Worm (Caenorhabditis elegans) whole organism, mixed stage, embryonic: ENCODE data around the gene F16F9.3.

Experiments used
- M03D4.4 ChIP-seq: sonication (generic microtip); optimal IDR thresholded peaks from 2 replicates; lab custom pipeline; 2017; ENCODE audit warnings: mild to moderate bottlenecking, missing genetic modification characterization, missing compliant biosample characterization
- bed-3 ChIP-seq: fragments of 200-800 bp; sonication (Bioruptor generic); optimal IDR thresholded peaks from 3 replicates; lab custom pipeline; 2018; ENCODE audit warnings: mild to moderate bottlenecking, missing genetic modification characterization, moderate library complexity, missing compliant biosample characterization
- blmp-1 ChIP-seq: fragments of 150-350 bp; optimal IDR thresholded peaks from 2 replicates; lab custom pipeline; 2014; ENCODE audit warnings: missing biosample characterization, missing genetic modification characterization
- ceh-39 ChIP-seq: fragments of 150-350 bp; optimal IDR thresholded peaks from 2 replicates; lab custom pipeline; 2014; ENCODE audit warnings: missing biosample characterization, missing genetic modification characterization
- ceh-83 ChIP-seq: fragments of 200-800 bp; sonication (Bioruptor generic); optimal IDR thresholded peaks from 2 replicates; lab custom pipeline; 2018; ENCODE audit warnings: mild to moderate bottlenecking, missing genetic modification characterization, missing compliant biosample characterization
- ces-1 ChIP-seq: fragments of 150-350 bp; optimal IDR thresholded peaks from 2 replicates; lab custom pipeline; 2014; ENCODE audit warnings: missing biosample characterization, missing genetic modification reagents, missing genetic modification characterization
- cnd-1 ChIP-seq: fragments of 200-800 bp; sonication (Bioruptor generic); optimal IDR thresholded peaks from 2 replicates; lab custom pipeline; 2018; ENCODE audit warnings: mild to moderate bottlenecking, missing genetic modification characterization, missing compliant biosample characterization
- elt-3 ChIP-seq: fragments of 150-350 bp; optimal IDR thresholded peaks from 2 replicates; lab custom pipeline; 2014; ENCODE audit warnings: missing biosample characterization, missing genetic modification characterization
- flh-1 ChIP-seq: fragments of 200-800 bp; sonication (Bioruptor generic); optimal IDR thresholded peaks from 2 replicates; lab custom pipeline; 2018; ENCODE audit warnings: mild to moderate bottlenecking, missing genetic modification characterization, moderate library complexity, missing compliant biosample characterization
- ham-2 ChIP-seq: fragments of 200-800 bp; sonication (Bioruptor generic); optimal IDR thresholded peaks from 2 replicates; lab custom pipeline; 2018; ENCODE audit warnings: mild to moderate bottlenecking, missing genetic modification characterization, missing compliant biosample characterization
- hlh-1 ChIP-seq: fragments of 150-350 bp; optimal IDR thresholded peaks from 2 replicates; lab custom pipeline; 2014; ENCODE audit warnings: missing biosample characterization, missing genetic modification reagents, missing genetic modification characterization
- lin-13 ChIP-seq: fragments of 150-350 bp; optimal IDR thresholded peaks from 2 replicates; lab custom pipeline; 2014; ENCODE audit warnings: missing biosample characterization, missing genetic modification characterization
- lin-32 ChIP-seq: fragments of 200-800 bp; sonication (Bioruptor generic); optimal IDR thresholded peaks from 2 replicates; lab custom pipeline; 2018; ENCODE audit warnings: mild to moderate bottlenecking, missing genetic modification characterization, missing compliant biosample characterization
- lsy-2 ChIP-seq: fragments of 150-350 bp; optimal IDR thresholded peaks from 2 replicates; lab custom pipeline; 2014; ENCODE audit warnings: missing biosample characterization, missing genetic modification characterization
- mab-5 ChIP-seq: fragments of 150-350 bp; optimal IDR thresholded peaks from 2 replicates; lab custom pipeline; 2014; ENCODE audit warnings: missing biosample characterization, missing genetic modification characterization
- mep-1 ChIP-seq: fragments of 150-350 bp; optimal IDR thresholded peaks from 2 replicates; lab custom pipeline; 2017; ENCODE audit warnings: missing biosample characterization, missing genetic modification reagents, missing genetic modification characterization, inconsistent platforms
- mls-2 ChIP-seq: sonication (generic microtip); optimal IDR thresholded peaks from 2 replicates; lab custom pipeline; 2016; ENCODE audit warnings: mild to moderate bottlenecking, missing genetic modification characterization, moderate library complexity, missing compliant biosample characterization
- nhr-12 ChIP-seq: fragments of 150-350 bp; optimal IDR thresholded peaks from 2 replicates; lab custom pipeline; 2014; ENCODE audit warnings: missing biosample characterization, missing genetic modification characterization
- nhr-2 ChIP-seq: fragments of 150-350 bp; optimal IDR thresholded peaks from 2 replicates; lab custom pipeline; 2014; ENCODE audit warnings: missing biosample characterization, missing genetic modification characterization
- nhr-237 ChIP-seq: fragments of 150-350 bp; optimal IDR thresholded peaks from 2 replicates; lab custom pipeline; 2014; ENCODE audit warnings: missing biosample characterization, missing genetic modification characterization
- nhr-28 ChIP-seq: fragments of 150-350 bp; optimal IDR thresholded peaks from 2 replicates; lab custom pipeline; 2014; ENCODE audit warnings: missing biosample characterization, missing genetic modification characterization
- nhr-76 ChIP-seq: sonication (generic microtip); optimal IDR thresholded peaks from 2 replicates; lab custom pipeline; 2017; ENCODE audit warnings: missing biosample characterization, missing genetic modification characterization
- pha-4 ChIP-seq: fragments of 150-350 bp; optimal IDR thresholded peaks from 2 replicates; lab custom pipeline; 2018; ENCODE audit warnings: missing biosample characterization, missing genetic modification reagents, missing genetic modification characterization
- sem-2 ChIP-seq: fragments of 200-800 bp; sonication (Bioruptor generic); optimal IDR thresholded peaks from 2 replicates; lab custom pipeline; 2018; ENCODE audit warnings: mild to moderate bottlenecking, missing genetic modification characterization, missing compliant biosample characterization
- snpc-4 ChIP-seq: fragments of 150-350 bp; optimal IDR thresholded peaks from 2 replicates; lab custom pipeline; 2014; ENCODE audit warnings: missing biosample characterization, missing genetic modification characterization
- sptf-1 ChIP-seq: sonication (generic microtip); optimal IDR thresholded peaks from 2 replicates; lab custom pipeline; 2017; ENCODE audit warnings: mild to moderate bottlenecking, missing genetic modification characterization, moderate library complexity, missing compliant biosample characterization
- tbx-8 ChIP-seq: fragments of 200-800 bp; sonication (Bioruptor generic); optimal IDR thresholded peaks from 2 replicates; lab custom pipeline; 2018; ENCODE audit warnings: mild to moderate bottlenecking, missing genetic modification characterization, moderate library complexity, missing compliant biosample characterization
- unc-120 ChIP-seq: sonication (generic microtip); optimal IDR thresholded peaks from 2 replicates; lab custom pipeline; 2017; ENCODE audit warnings: missing genetic modification characterization, missing compliant biosample characterization; ENCODE audit not compliant: poor library complexity, severe bottlenecking
- unc-39 ChIP-seq: fragments of 150-350 bp; optimal IDR thresholded peaks from 2 replicates; lab custom pipeline; 2014; ENCODE audit warnings: missing biosample characterization, missing genetic modification characterization
- zip-8 ChIP-seq: fragments of 150-350 bp; optimal IDR thresholded peaks from 2 replicates; lab custom pipeline; 2014; ENCODE audit warnings: missing biosample characterization, missing genetic modification characterization
- ztf-11 ChIP-seq: fragments of 150-350 bp; optimal IDR thresholded peaks from 2 replicates; lab custom pipeline; 2014; ENCODE audit warnings: missing biosample characterization, missing genetic modification characterization

F16F9.3 gene

DNA sequence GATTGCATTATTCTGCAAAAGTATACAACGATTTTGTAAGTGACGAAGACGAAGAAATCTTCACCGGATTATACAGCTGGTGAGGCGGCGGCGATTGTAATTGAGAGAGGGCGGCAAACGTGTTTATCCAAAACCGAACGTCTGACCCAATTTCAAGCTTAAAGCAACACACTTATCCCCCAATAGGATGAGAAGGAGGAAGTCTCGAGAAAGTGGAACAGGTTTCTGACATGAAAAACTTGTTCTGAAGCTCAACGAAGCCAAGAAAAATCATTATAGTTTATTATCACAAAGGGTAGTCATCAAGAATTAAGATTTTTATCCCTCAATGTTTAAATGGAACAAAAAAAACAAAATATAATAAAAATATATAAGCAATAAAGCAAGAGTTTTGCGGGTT, 39.0 kb upstream of the F16F9.3 start, which contains the start of gene spp-13:
Gene spp-13 (minus strand): TSS at position 143 of the 400 bp plus-strand sequence.
- TF ChIP-seq ham-2 (GFP tag; lab: Kevin White, UChicago) (peak; percentile 3), ces-1 (GFP tag; lab: Kevin White, UChicago) (peak; percentile 33), mep-1 (tag; lab: Kevin White, UChicago) (no peak)

DNA sequence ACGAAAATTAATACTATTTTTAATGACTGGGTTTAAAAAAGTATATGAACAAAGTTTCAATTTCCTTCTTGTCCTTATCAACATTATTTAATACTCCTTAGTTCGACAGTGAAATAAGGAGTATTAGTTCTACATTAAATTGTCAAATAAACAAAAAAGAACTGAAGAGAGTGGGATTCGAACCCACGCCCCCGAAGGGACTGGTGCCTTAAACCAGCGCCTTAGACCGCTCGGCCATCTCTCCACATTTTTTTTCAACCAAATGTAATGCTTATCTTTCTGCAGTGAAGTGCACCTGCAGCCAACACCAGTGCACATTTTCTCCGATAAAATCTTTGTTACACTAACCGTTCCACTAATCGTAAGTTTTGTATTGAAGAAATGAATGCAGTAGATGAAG, 38.2 kb upstream of the F16F9.3 start:
- TF ChIP-seq flh-1 (GFP tag; lab: Kevin White, UChicago): no peak
- no peak for TF ChIP-seq bed-3
- no peak for TF ChIP-seq hlh-1 (tag; lab: Kevin White, UChicago)
- TF ChIP-seq sptf-1: no peak
- TF ChIP-seq ceh-83 (GFP tag; lab: Kevin White, UChicago): no peak
- TF ChIP-seq mep-1 (tag; lab: Kevin White, UChicago): no peak
- no peak for TF ChIP-seq ztf-11
- TF ChIP-seq mls-2 (tag; lab: Kevin White, UChicago): no peak
- no peak for TF ChIP-seq sem-2 (GFP tag; lab: Kevin White, UChicago)
- no peak for TF ChIP-seq tbx-8 (GFP tag; lab: Kevin White, UChicago)
- TF ChIP-seq unc-120 (tag; lab: Kevin White, UChicago): no peak
- no peak for TF ChIP-seq cnd-1 (tag; lab: Kevin White, UChicago)
- no peak for TF ChIP-seq snpc-4 (tag; lab: Kevin White, UChicago)
- TF ChIP-seq unc-39 (tag; lab: Kevin White, UChicago): no peak

DNA sequence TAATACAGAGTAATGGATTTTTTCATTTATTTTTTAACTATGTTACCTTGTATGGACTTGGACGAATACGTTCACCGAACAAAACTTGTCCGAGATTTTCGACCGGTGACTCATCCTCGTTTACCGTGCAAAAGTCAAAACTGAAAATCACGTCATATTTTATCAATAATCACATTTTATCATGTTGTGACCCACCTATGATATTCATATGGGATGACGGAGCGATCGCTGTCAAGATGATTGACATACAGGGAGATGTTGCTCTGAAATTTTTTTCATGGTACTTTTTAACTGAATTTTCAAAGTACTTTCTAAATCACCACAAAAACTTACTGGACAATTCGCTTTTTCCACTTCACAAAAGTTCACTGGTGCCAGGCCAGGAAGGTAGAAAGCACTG, 35.8 kb upstream of the F16F9.3 start:
- TF ChIP-seq nhr-28 (no peak), snpc-4 (tag; lab: Kevin White, UChicago) (no peak), blmp-1 (tag; lab: Kevin White, UChicago) (no peak)

DNA sequence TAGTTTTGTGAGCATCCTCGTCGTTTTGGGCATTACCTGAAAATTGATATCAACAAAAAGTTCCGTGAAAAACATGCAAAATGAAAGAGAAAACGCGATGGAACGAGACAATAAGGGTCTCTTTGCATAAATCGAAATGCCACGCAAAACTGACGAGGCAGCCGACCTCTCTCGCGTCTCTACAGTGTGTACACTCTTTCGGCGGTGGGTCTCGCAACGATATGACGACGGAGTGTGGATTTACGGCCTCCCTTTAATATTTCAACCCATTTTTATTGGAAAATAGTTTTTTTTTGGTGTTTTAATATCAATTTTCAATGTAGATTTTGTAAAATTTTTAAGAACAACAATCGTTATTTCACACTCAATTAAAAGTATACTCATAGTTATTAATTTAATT, 35.4 kb upstream of the F16F9.3 start, which contains the start of gene tag-123:
Gene tag-123 (minus strand): TSS at position 36 of the 400 bp plus-strand sequence.
- TF ChIP-seq lsy-2: peak; percentile 37
- peak; percentile 76 for TF ChIP-seq pha-4 (tag; lab: Kevin White, UChicago)
- peak; percentile 40 for TF ChIP-seq ces-1 (GFP tag; lab: Kevin White, UChicago)
- TF ChIP-seq nhr-2 (tag; lab: Kevin White, UChicago): no peak
- no peak for TF ChIP-seq sem-2 (GFP tag; lab: Kevin White, UChicago)
- TF ChIP-seq mep-1 (tag; lab: Kevin White, UChicago): peak; percentile 66
- no peak for TF ChIP-seq mab-5 (tag; lab: Kevin White, UChicago)
- no peak for TF ChIP-seq elt-3
- peak; percentile 47 for TF ChIP-seq lin-13 (tag; lab: Kevin White, UChicago)
- peak; percentile 10 for TF ChIP-seq hlh-1 (tag; lab: Kevin White, UChicago)
- TF ChIP-seq bed-3: no peak
- TF ChIP-seq nhr-237 (tag; lab: Kevin White, UChicago): no peak
- TF ChIP-seq nhr-12 (tag; lab: Kevin White, UChicago): no peak
- no peak for TF ChIP-seq flh-1 (GFP tag; lab: Kevin White, UChicago)
- TF ChIP-seq lin-32 (GFP tag; lab: Kevin White, UChicago): no peak
- TF ChIP-seq cnd-1 (tag; lab: Kevin White, UChicago): no peak
- no peak for TF ChIP-seq nhr-28
- TF ChIP-seq zip-8 (tag; lab: Kevin White, UChicago): peak; percentile 15

DNA sequence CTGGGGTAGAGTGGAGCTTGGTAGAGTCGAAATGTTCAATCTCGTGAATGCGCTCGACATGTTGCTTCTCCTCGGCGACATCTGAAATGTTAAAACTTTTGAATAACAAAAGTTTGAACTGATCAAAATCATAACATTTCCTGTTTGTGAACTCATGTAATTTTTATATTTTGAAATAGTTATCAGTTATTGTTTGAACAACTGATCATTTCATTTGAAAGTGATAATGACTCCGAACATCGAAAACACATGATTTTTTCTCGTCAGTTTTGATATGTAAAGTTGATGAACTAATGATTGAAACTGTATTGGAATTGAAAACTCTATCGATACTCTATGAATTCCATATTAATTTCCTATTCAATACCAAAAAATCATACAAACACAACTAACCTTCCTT, 34.2 kb upstream of the F16F9.3 start:
- TF ChIP-seq zip-8 (tag; lab: Kevin White, UChicago) (no peak), ceh-39 (no peak), M03D4.4 (tag; lab: Kevin White, UChicago) (no peak), lin-13 (tag; lab: Kevin White, UChicago) (no peak), nhr-76 (tag; lab: Kevin White, UChicago) (no peak), lin-32 (GFP tag; lab: Kevin White, UChicago) (no peak), nhr-28 (no peak), unc-120 (tag; lab: Kevin White, UChicago) (no peak), mab-5 (tag; lab: Kevin White, UChicago) (no peak), ceh-83 (GFP tag; lab: Kevin White, UChicago) (no peak), bed-3 (no peak), sem-2 (GFP tag; lab: Kevin White, UChicago) (no peak), nhr-2 (tag; lab: Kevin White, UChicago) (no peak), pha-4 (tag; lab: Kevin White, UChicago) (no peak), mep-1 (tag; lab: Kevin White, UChicago) (no peak)
